Worm (Caenorhabditis elegans): Measurements from ENCODE around the gene galt-1.

galt-1 gene

DNA sequence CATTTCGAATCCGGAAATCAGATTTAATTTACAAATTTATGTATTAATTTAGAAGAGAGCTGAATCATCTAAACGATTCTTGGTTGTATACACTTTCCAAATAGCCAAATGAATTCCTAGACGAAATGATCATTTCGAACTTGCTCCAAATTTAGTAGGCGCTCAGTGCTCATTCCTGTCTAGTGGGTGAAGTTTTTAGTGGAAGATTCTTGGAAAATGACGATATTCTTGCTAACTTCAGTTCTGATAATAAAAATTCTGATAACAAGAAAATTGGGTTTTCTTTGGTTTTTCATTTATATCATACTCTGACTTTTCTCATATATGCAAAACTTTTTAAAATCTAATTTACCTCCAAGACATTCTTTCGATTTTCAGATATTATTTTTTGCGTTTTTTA, 8.9 kb upstream of the galt-1 start:
- TF ChIP-seq hnd-1 (tag; optimal IDR thresholded peaks at IDR 0.05) (no peak), ets-7 (tag; optimal IDR thresholded peaks at IDR 0.05) (no peak), hmbx-1 (tag; optimal IDR thresholded peaks at IDR 0.05) (no peak), scrt-1 (GFP tag; IDR thresholded peaks at IDR 0.05) (no peak), sea-1 (GFP tag; conservative IDR thresholded peaks at IDR 0.05) (no peak), tbx-11 (GFP tag; IDR thresholded peaks at IDR 0.05) (no peak), pes-1 (GFP tag; IDR thresholded peaks at IDR 0.05) (no peak), aly-1 (tag; optimal IDR thresholded peaks at IDR 0.05) (no peak), ceh-36 (tag; optimal IDR thresholded peaks at IDR 0.05) (no peak), hmg-4 (GFP tag; optimal IDR thresholded peaks at IDR 0.05) (no peak), tra-4 (tag; optimal IDR thresholded peaks at IDR 0.05) (no peak), flt-1 (GFP tag; IDR thresholded peaks at IDR 0.05) (no peak), ama-1 (optimal IDR thresholded peaks at IDR 0.05) (no peak), tbx-37 (GFP tag; conservative IDR thresholded peaks at IDR 0.05) (no peak), ceh-13 (GFP tag; optimal IDR thresholded peaks at IDR 0.05) (no peak), F13C5.2 (tag; optimal IDR thresholded peaks at IDR 0.05) (no peak), B0310.2 (tag; optimal IDR thresholded peaks at IDR 0.05) (no peak)

DNA sequence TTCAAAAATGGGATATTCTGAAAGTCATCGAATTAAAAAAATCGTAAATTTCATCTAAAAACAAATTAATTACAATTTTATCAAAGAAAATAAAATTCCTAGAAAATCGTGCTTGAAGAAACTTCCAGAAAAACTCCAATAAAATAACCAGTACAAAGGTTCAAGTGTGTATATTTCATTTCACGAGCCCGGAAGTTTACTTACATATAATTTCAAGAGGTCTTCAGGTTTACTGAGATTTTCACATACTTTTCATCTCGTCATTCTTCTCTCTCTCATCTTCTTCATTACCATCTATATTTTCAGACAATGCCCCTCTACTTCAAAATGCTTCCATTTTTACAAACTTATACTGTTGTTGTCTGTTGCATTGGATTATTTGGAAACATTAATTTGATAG, 8.5 kb upstream of the galt-1 start, which contains the start of gene srsx-18:
srsx-18 (plus strand) TSS at position 301 of the 400 bp plus-strand sequence.
- TF ChIP-seq B0310.2 (tag; optimal IDR thresholded peaks at IDR 0.05) (no peak), pes-1 (GFP tag; IDR thresholded peaks at IDR 0.05) (no peak), ceh-13 (GFP tag; optimal IDR thresholded peaks at IDR 0.05) (no peak), F13C5.2 (tag; optimal IDR thresholded peaks at IDR 0.05) (no peak), tbx-37 (GFP tag; conservative IDR thresholded peaks at IDR 0.05) (no peak), hmg-4 (GFP tag; optimal IDR thresholded peaks at IDR 0.05) (no peak), aly-1 (tag; optimal IDR thresholded peaks at IDR 0.05) (no peak), ceh-36 (tag; optimal IDR thresholded peaks at IDR 0.05) (no peak), hnd-1 (tag; optimal IDR thresholded peaks at IDR 0.05) (no peak), sea-1 (GFP tag; conservative IDR thresholded peaks at IDR 0.05) (no peak), tbx-11 (GFP tag; IDR thresholded peaks at IDR 0.05) (no peak), ets-7 (tag; optimal IDR thresholded peaks at IDR 0.05) (no peak), ama-1 (optimal IDR thresholded peaks at IDR 0.05) (no peak), tra-4 (tag; optimal IDR thresholded peaks at IDR 0.05) (no peak), flt-1 (GFP tag; IDR thresholded peaks at IDR 0.05) (no peak), hmbx-1 (tag; optimal IDR thresholded peaks at IDR 0.05) (no peak), scrt-1 (GFP tag; IDR thresholded peaks at IDR 0.05) (no peak)

DNA sequence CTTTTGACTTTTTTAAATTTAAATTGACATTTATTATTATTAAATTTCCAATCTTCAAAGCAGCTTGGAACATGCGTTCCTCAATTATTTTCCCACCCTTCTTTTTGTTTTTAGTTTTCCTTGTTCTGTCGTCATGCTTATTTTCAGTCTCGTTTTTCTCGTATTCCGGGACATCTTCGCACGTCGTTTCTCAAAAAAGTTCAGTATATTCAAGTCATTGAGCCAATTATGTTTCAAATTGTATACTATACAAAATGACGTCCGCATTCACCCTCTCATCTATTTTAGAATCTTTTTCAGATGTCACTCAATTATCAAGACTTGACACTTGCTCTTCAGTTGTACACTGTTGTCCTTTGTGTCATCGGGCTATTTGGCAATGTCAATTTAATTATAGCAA, 3.4 kb upstream of the galt-1 start, which contains the start of gene srsx-17:
srsx-17 (plus strand) TSS at position 301 of the 400 bp plus-strand sequence.
- TF ChIP-seq flt-1 (GFP tag; IDR thresholded peaks at IDR 0.05) (no peak), ceh-36 (tag; optimal IDR thresholded peaks at IDR 0.05) (no peak), ceh-13 (GFP tag; optimal IDR thresholded peaks at IDR 0.05) (no peak), scrt-1 (GFP tag; IDR thresholded peaks at IDR 0.05) (no peak), pes-1 (GFP tag; IDR thresholded peaks at IDR 0.05) (no peak)

DNA sequence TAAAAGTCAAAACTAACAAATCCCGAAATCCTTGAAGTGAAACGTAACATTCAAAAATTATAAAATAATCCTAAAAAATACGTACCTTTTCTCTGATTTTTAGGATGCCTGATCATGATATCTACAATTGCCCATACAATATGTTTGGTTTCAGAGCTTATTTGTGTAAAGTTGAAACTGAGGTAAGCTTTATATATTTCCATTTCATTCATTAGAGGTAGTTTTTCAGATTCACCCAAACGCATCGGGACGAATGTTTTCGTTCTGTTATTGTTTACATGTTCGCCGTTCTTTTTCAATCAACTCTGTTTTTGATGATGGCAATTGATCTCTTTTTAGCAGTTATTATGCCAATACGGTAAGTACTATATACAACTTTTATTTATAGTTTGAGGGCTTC, 2.7 kb upstream of the galt-1 start:
- TF ChIP-seq ama-1 (optimal IDR thresholded peaks at IDR 0.05) (no peak), ceh-13 (GFP tag; optimal IDR thresholded peaks at IDR 0.05) (no peak), tbx-11 (GFP tag; IDR thresholded peaks at IDR 0.05) (no peak), B0310.2 (tag; optimal IDR thresholded peaks at IDR 0.05) (no peak)

DNA sequence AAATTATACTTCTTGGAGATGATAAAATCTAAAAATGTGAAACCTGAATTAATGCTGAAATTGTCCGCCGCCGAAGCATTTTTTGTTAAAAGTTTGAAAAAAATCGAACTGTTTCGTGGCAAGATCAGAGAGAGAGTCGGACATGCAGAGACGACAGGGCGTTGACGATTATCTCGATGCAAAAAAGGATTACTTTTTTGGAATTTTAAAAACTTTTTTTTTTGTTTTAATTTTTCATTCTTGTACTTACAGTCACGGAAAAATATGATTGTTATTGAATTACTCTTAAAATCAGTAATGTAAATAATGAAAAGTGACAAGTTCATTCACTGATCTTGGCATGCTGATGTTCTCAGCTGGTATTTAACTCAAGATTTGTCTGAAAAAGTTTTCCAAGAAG, 6.0 kb downstream of the galt-1 start, which contains the start of the genes M03F8.5 and M03F8.7:
M03F8.5 (minus strand) TSS at position 101 of the 400 bp plus-strand sequence.
M03F8.7 (plus strand) TSS at position 249 of the 400 bp plus-strand sequence.
- TF ChIP-seq flt-1 (GFP tag; IDR thresholded peaks at IDR 0.05) (no peak), hnd-1 (tag; optimal IDR thresholded peaks at IDR 0.05) (no peak), tbx-11 (GFP tag; IDR thresholded peaks at IDR 0.05) (no peak), ets-7 (tag; optimal IDR thresholded peaks at IDR 0.05) (no peak), aly-1 (tag; optimal IDR thresholded peaks at IDR 0.05) (no peak), F13C5.2 (tag; optimal IDR thresholded peaks at IDR 0.05) (no peak), tra-4 (tag; optimal IDR thresholded peaks at IDR 0.05) (no peak), B0310.2 (tag; optimal IDR thresholded peaks at IDR 0.05) (no peak), ama-1 (optimal IDR thresholded peaks at IDR 0.05) (no peak), hmbx-1 (tag; optimal IDR thresholded peaks at IDR 0.05) (no peak), sea-1 (GFP tag; conservative IDR thresholded peaks at IDR 0.05) (no peak), scrt-1 (GFP tag; IDR thresholded peaks at IDR 0.05) (no peak), ceh-13 (GFP tag; optimal IDR thresholded peaks at IDR 0.05) (no peak), ceh-36 (tag; optimal IDR thresholded peaks at IDR 0.05) (no peak), pes-1 (GFP tag; IDR thresholded peaks at IDR 0.05) (no peak), tbx-37 (GFP tag; conservative IDR thresholded peaks at IDR 0.05) (no peak), hmg-4 (GFP tag; optimal IDR thresholded peaks at IDR 0.05) (no peak)

DNA sequence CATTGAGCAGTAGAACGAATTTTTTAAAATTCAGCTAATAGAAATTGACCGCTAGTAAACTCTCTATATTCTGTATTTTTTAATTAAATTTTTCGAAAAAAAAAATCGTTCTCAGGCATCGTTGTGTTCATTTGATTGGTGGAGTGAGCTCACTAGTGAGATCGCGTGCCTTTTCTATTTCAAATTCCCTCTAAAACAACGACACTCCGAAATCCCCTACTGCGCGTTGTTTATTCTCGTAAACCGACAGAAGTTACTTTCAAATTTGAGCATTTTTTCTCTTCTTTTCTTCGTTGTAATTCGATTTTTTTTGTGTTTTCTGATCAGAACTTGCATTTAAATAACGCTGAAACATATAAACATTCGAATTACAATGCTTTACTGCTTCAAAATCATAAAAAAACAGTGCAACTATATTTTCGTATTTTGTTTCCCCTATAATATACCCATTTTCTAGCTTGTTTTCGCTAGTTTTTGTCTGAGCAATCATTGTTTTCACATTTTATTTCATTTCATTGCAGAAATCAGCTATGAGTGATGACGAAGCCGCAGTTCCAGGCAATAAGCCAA, 8.9 kb downstream of the galt-1 start, which contains the start of gene syf-3:
syf-3 (plus strand) TSS at position 520 of the 570 bp plus-strand sequence.
- no peak for TF ChIP-seq F13C5.2 (tag; optimal IDR thresholded peaks at IDR 0.05)
- TF ChIP-seq flt-1 (GFP tag; IDR thresholded peaks at IDR 0.05), result no peak
- TF ChIP-seq pes-1 (GFP tag; IDR thresholded peaks at IDR 0.05), result no peak
- TF ChIP-seq B0310.2 (tag; optimal IDR thresholded peaks at IDR 0.05), result no peak
- no peak for TF ChIP-seq scrt-1 (GFP tag; IDR thresholded peaks at IDR 0.05)
- no peak for TF ChIP-seq tbx-11 (GFP tag; IDR thresholded peaks at IDR 0.05)
- no peak for TF ChIP-seq ceh-13 (GFP tag; optimal IDR thresholded peaks at IDR 0.05)
- TF ChIP-seq aly-1 (tag; optimal IDR thresholded peaks at IDR 0.05), result no peak
- TF ChIP-seq tbx-37 (GFP tag; conservative IDR thresholded peaks at IDR 0.05), result no peak
- no peak for TF ChIP-seq sea-1 (GFP tag; conservative IDR thresholded peaks at IDR 0.05)

DNA sequence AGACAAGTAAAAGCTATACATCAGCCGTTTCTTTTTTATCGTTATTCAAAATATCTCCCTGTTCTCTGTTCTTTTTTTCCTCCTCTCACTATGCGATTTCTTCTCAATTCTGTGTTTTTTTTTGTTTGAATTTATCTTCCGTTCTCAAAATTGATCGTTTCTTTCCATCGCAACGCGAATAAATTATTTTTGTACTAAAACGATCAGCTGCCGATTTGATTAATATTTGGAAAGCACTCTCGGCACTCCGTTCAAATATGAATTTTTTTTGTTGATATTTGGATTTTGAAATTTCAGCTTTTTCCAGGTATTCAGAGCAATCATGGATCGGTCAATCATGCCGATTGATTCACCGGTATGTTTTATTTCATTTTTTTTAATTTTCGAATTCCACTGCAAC, 12.5 kb downstream of the galt-1 start, which contains the start of gene pst-1:
pst-1 (plus strand) TSS at position 301 of the 400 bp plus-strand sequence.
- TF ChIP-seq ceh-13 (GFP tag; optimal IDR thresholded peaks at IDR 0.05) (no peak), sea-1 (GFP tag; conservative IDR thresholded peaks at IDR 0.05) (no peak), tbx-11 (GFP tag; IDR thresholded peaks at IDR 0.05) (no peak), hmbx-1 (tag; optimal IDR thresholded peaks at IDR 0.05) (no peak), F13C5.2 (tag; optimal IDR thresholded peaks at IDR 0.05) (no peak), ets-7 (tag; optimal IDR thresholded peaks at IDR 0.05) (no peak), ceh-36 (tag; optimal IDR thresholded peaks at IDR 0.05) (no peak), hnd-1 (tag; optimal IDR thresholded peaks at IDR 0.05) (no peak), pes-1 (GFP tag; IDR thresholded peaks at IDR 0.05) (no peak)
